Fruit fly (Drosophila melanogaster) whole organism, embryonic: ENCODE data around the gene CG17349.

ENCODE experiments used
- ATbp ChIP-seq: fragments of 200-800 bp; sonication (Bioruptor generic); optimal IDR thresholded peaks from 2 replicates; lab custom pipeline; 2017; ENCODE audit warnings: missing biosample characterization, mild to moderate bottlenecking, missing genetic modification characterization, missing genetic modification reagents
- Aef1 ChIP-seq: fragments of 200-800 bp; sonication (Bioruptor generic); IDR thresholded peaks from 3 replicates; pipeline ENCODE4 v1.3.6; 2022; ENCODE audit warnings: missing biosample characterization, missing genetic modification characterization
- BEAF-32 ChIP-seq: fragments of 200-800 bp; sonication (Bioruptor generic); optimal IDR thresholded peaks from 3 replicates; lab custom pipeline; 2017; ENCODE audit warnings: missing biosample characterization, missing genetic modification characterization, mild to moderate bottlenecking, moderate library complexity, missing genetic modification reagents
- CG13775 ChIP-seq: fragments of 200-800 bp; sonication (Bioruptor generic); optimal IDR thresholded peaks from 3 replicates; lab custom pipeline; 2017; ENCODE audit warnings: missing biosample characterization, mild to moderate bottlenecking, missing genetic modification characterization
- CG15514 ChIP-seq: fragments of 200-800 bp; sonication (Bioruptor generic); optimal IDR thresholded peaks from 3 replicates; lab custom pipeline; 2017; ENCODE audit warnings: missing biosample characterization, missing genetic modification characterization, mild to moderate bottlenecking, moderate library complexity, missing genetic modification reagents
- CG2199 ChIP-seq: fragments of 200-800 bp; sonication (Bioruptor generic); IDR thresholded peaks from 3 replicates; pipeline ENCODE4 v1.3.6; 2022; ENCODE audit warnings: missing biosample characterization, missing genetic modification characterization
- CG2712 ChIP-seq: fragments of 200-800 bp; optimal IDR thresholded peaks from 3 replicates; lab custom pipeline; 2019; ENCODE audit warnings: missing biosample characterization, mild to moderate bottlenecking, missing genetic modification characterization, moderate library complexity
- CG31441 ChIP-seq: fragments of 200-800 bp; sonication (Bioruptor generic); IDR thresholded peaks from 2 replicates; pipeline ENCODE4 v1.3.6; 2022; ENCODE audit warnings: missing biosample characterization, missing genetic modification characterization
- CG3407 ChIP-seq: fragments of 200-800 bp; sonication (Bioruptor generic); optimal IDR thresholded peaks from 2 replicates; lab custom pipeline; 2018; ENCODE audit warnings: missing biosample characterization, mild to moderate bottlenecking, missing genetic modification characterization
- CG34376 ChIP-seq: fragments of 200-800 bp; sonication (Bioruptor generic); optimal IDR thresholded peaks from 2 replicates; lab custom pipeline; 2018; ENCODE audit warnings: missing biosample characterization, mild to moderate bottlenecking, missing genetic modification characterization
- CG4617 ChIP-seq: fragments of 200-800 bp; sonication (Bioruptor generic); optimal IDR thresholded peaks from 3 replicates; lab custom pipeline; 2016; ENCODE audit warnings: missing biosample characterization, missing genetic modification characterization, borderline replicate concordance
- CG5953 ChIP-seq: fragments of 200-800 bp; sonication (Bioruptor generic); IDR thresholded peaks from 2 replicates; pipeline ENCODE4 v1.3.6; 2022; ENCODE audit warnings: missing biosample characterization, missing genetic modification characterization
- CG6791 ChIP-seq: fragments of 200-800 bp; sonication (Bioruptor generic); IDR thresholded peaks from 3 replicates; pipeline ENCODE4 v1.3.6; 2022; ENCODE audit warnings: missing biosample characterization, missing genetic modification characterization; ENCODE audit not compliant: partially characterized antibody
- CG8281 ChIP-seq: fragments of 200-800 bp; sonication (Bioruptor generic); optimal IDR thresholded peaks from 2 replicates; lab custom pipeline; 2018; ENCODE audit warnings: missing biosample characterization, mild to moderate bottlenecking, missing genetic modification characterization, moderate library complexity
- CG8290 ChIP-seq, 3 experiments: fragments of 200-800 bp; sonication (Bioruptor generic); optimal IDR thresholded peaks; 2 replicates each; lab custom pipeline; 2016 to 2019; ENCODE audit warnings: missing biosample characterization in 3 of 3, missing genetic modification characterization in 3 of 3, mild to moderate bottlenecking in 2 of 3, moderate library complexity in 1 of 3
- CTCF ChIP-seq: fragments of 200-800 bp; sonication (Bioruptor generic); optimal IDR thresholded peaks from 2 replicates; lab custom pipeline; 2017; ENCODE audit warnings: missing biosample characterization, mild to moderate bottlenecking, missing genetic modification characterization, moderate library complexity
- CkIIα-i1 ChIP-seq: fragments of 200-800 bp; sonication (Bioruptor generic); IDR thresholded peaks from 2 replicates; pipeline ENCODE4 v1.3.6; 2022; ENCODE audit warnings: missing biosample characterization, missing genetic modification characterization
- D ChIP-seq, 2 experiments: fragments of 200-800 bp in 1 of 2; fragments of >200 bp in 1 of 2; sonication (Bioruptor generic) in 1 of 2; optimal IDR thresholded peaks; 2 replicates in 1 of 2; 3 replicates in 1 of 2; lab custom pipeline; 2017; ENCODE audit warnings: mild to moderate bottlenecking in 1 of 2, missing biosample characterization in 1 of 2, missing genetic modification characterization in 1 of 2, missing genetic modification reagents in 1 of 2
- Ets65A ChIP-seq: fragments of 200-800 bp; sonication (Bioruptor generic); peaks from one replicate; lab custom pipeline; 2016; ENCODE audit warnings: missing biosample characterization, missing genetic modification characterization
- Ets97D ChIP-seq: fragments of 200-800 bp; sonication (Bioruptor generic); optimal IDR thresholded peaks from 3 replicates; lab custom pipeline; 2016; ENCODE audit warnings: missing biosample characterization, missing genetic modification characterization
- Fer2 ChIP-seq: fragments of 200-800 bp; sonication (Bioruptor generic); optimal IDR thresholded peaks from 2 replicates; lab custom pipeline; 2018; ENCODE audit warnings: missing biosample characterization, mild to moderate bottlenecking, missing genetic modification characterization, moderate library complexity
- Hr3 ChIP-seq: fragments of 200-800 bp; sonication (Bioruptor generic); optimal IDR thresholded peaks from 3 replicates; lab custom pipeline; 2016; ENCODE audit warnings: missing biosample characterization, missing genetic modification characterization
- MBD-R2 ChIP-seq: fragments of 200-800 bp; sonication (Bioruptor generic); IDR thresholded peaks from 2 replicates; pipeline ENCODE4 v1.3.6; 2022; ENCODE audit warnings: missing biosample characterization, missing genetic modification characterization
- Med ChIP-seq: fragments of 200-800 bp; sonication (Bioruptor generic); peaks from one replicate; lab custom pipeline; 2016; ENCODE audit warnings: missing biosample characterization, missing genetic modification characterization, mild to moderate bottlenecking, inconsistent platforms, moderate library complexity
- Meics ChIP-seq: fragments of 200-800 bp; sonication (Bioruptor generic); optimal IDR thresholded peaks from 2 replicates; lab custom pipeline; 2017; ENCODE audit warnings: missing biosample characterization, mild to moderate bottlenecking, missing genetic modification characterization
- NC2α ChIP-seq: fragments of 200-800 bp; sonication (Bioruptor generic); optimal IDR thresholded peaks from 2 replicates; lab custom pipeline; 2016; ENCODE audit warnings: missing biosample characterization, missing genetic modification characterization
- Opbp ChIP-seq: fragments of 200-800 bp; sonication (Bioruptor generic); IDR thresholded peaks from 3 replicates; pipeline ENCODE4 v1.3.6; 2022; ENCODE audit warnings: missing biosample characterization, missing genetic modification characterization; ENCODE audit not compliant: partially characterized antibody
- Pdp1 ChIP-seq, 2 experiments: fragments of 200-800 bp; sonication (Bioruptor generic); optimal IDR thresholded peaks; 3 replicates each; lab custom pipeline; 2016; ENCODE audit warnings: missing biosample characterization in 2 of 2, missing genetic modification characterization in 2 of 2, mild to moderate bottlenecking in 1 of 2, moderate library complexity in 1 of 2
- Rx ChIP-seq: fragments of 200-800 bp; sonication (Bioruptor generic); IDR thresholded peaks from 2 replicates; pipeline ENCODE4 v1.3.6; 2022; ENCODE audit warnings: missing biosample characterization, missing genetic modification characterization
- ab ChIP-seq: fragments of 200-800 bp; sonication (Bioruptor generic); optimal IDR thresholded peaks from 2 replicates; lab custom pipeline; 2016; ENCODE audit warnings: missing biosample characterization, missing genetic modification characterization
- amos ChIP-seq: fragments of 200-800 bp; sonication (Bioruptor generic); IDR thresholded peaks from 2 replicates; pipeline ENCODE4 v1.3.6; 2022; ENCODE audit warnings: missing biosample characterization, missing genetic modification characterization; ENCODE audit not compliant: partially characterized antibody
- aop ChIP-seq: fragments of 200-800 bp; sonication (Bioruptor generic); IDR thresholded peaks from 2 replicates; pipeline ENCODE4 v1.3.6; 2022; ENCODE audit warnings: missing biosample characterization, missing genetic modification characterization
- ash1 ChIP-seq: fragments of 200-800 bp; sonication (Bioruptor generic); optimal IDR thresholded peaks from 2 replicates; lab custom pipeline; 2018; ENCODE audit warnings: missing biosample characterization, mild to moderate bottlenecking, missing genetic modification characterization
- grau ChIP-seq: fragments of 200-800 bp; optimal IDR thresholded peaks from 3 replicates; lab custom pipeline; 2019; ENCODE audit warnings: missing biosample characterization, mild to moderate bottlenecking, missing genetic modification characterization, moderate library complexity
- gro ChIP-seq: fragments of 200-800 bp; sonication (Bioruptor generic); optimal IDR thresholded peaks from 2 replicates; lab custom pipeline; 2016; ENCODE audit warnings: missing biosample characterization, missing genetic modification characterization
- gsb ChIP-seq: fragments of 200-800 bp; sonication (Bioruptor generic); IDR thresholded peaks from 2 replicates; pipeline ENCODE4 v1.3.6; 2022; ENCODE audit warnings: missing biosample characterization, missing genetic modification characterization
- gt ChIP-seq: fragments of 200-800 bp; sonication (Bioruptor generic); IDR thresholded peaks from 2 replicates; pipeline ENCODE4 v1.3.6; 2022; ENCODE audit warnings: missing biosample characterization, missing genetic modification characterization
- ham ChIP-seq: fragments of 200-800 bp; sonication (Bioruptor generic); IDR thresholded peaks from 2 replicates; pipeline ENCODE4 v1.3.6; 2022; ENCODE audit warnings: missing biosample characterization, missing genetic modification characterization
- kay ChIP-seq: fragments of 200-800 bp; sonication (Bioruptor generic); optimal IDR thresholded peaks from 2 replicates; lab custom pipeline; 2016; ENCODE audit warnings: missing biosample characterization, missing genetic modification characterization
- mld ChIP-seq: fragments of 200-800 bp; sonication (Bioruptor generic); IDR thresholded peaks from 3 replicates; pipeline ENCODE4 v1.3.6; 2022; ENCODE audit warnings: missing biosample characterization, missing genetic modification characterization; ENCODE audit not compliant: partially characterized antibody
- nerfin-2 ChIP-seq: fragments of 200-800 bp; sonication (Bioruptor generic); IDR thresholded peaks from 2 replicates; pipeline ENCODE4 v1.3.6; 2022; ENCODE audit warnings: missing biosample characterization, missing genetic modification characterization; ENCODE audit not compliant: partially characterized antibody
- oc ChIP-seq: fragments of 200-800 bp; sonication (Bioruptor generic); optimal IDR thresholded peaks from 2 replicates; lab custom pipeline; 2018; ENCODE audit warnings: missing biosample characterization, mild to moderate bottlenecking, missing genetic modification characterization, moderate library complexity
- otp ChIP-seq: fragments of 200-800 bp; sonication (Bioruptor generic); IDR thresholded peaks from 3 replicates; pipeline ENCODE4, ENCODE4 v1.3.6; 2022; ENCODE audit warnings: missing biosample characterization, missing genetic modification characterization
- pan ChIP-seq, 4 experiments: fragments of >200 bp in 3 of 4; fragments of 200-800 bp in 1 of 4; sonication (Bioruptor generic) in 1 of 4; optimal IDR thresholded peaks in 3 of 4; IDR thresholded peaks in 1 of 4; 2 replicates each; pipeline versions ENCODE4 v1.3.6 to Lab custom; 2017 to 2022; ENCODE audit warnings: missing biosample characterization in 2 of 4, missing genetic modification characterization in 2 of 4, mixed read lengths in 1 of 4
- pb ChIP-seq: fragments of 200-800 bp; sonication (Bioruptor generic); optimal IDR thresholded peaks from 3 replicates; lab custom pipeline; 2016; ENCODE audit warnings: missing biosample characterization, missing genetic modification characterization
- psq ChIP-seq: fragments of 200-800 bp; sonication (Bioruptor generic); optimal IDR thresholded peaks from 2 replicates; lab custom pipeline; 2017; ENCODE audit warnings: missing biosample characterization, missing genetic modification characterization
- ranshi ChIP-seq: fragments of 200-800 bp; sonication (Bioruptor generic); IDR thresholded peaks from 2 replicates; pipeline ENCODE4 v1.3.6; 2022; ENCODE audit warnings: missing biosample characterization, missing genetic modification characterization
- sens ChIP-seq: fragments of 200-800 bp; sonication (Bioruptor generic); peaks from one replicate; lab custom pipeline; 2016; ENCODE audit warnings: missing biosample characterization, missing genetic modification characterization
- slbo ChIP-seq: fragments of 200-800 bp; sonication (Bioruptor generic); IDR thresholded peaks from 2 replicates; pipeline ENCODE4 v1.3.6; 2022; ENCODE audit warnings: missing biosample characterization, missing genetic modification characterization
- tio ChIP-seq: fragments of 200-800 bp; sonication (Bioruptor generic); optimal IDR thresholded peaks from 2 replicates; lab custom pipeline; 2017; ENCODE audit warnings: missing biosample characterization, missing genetic modification characterization, inconsistent platforms
- vvl ChIP-seq: fragments of 200-800 bp; sonication (Bioruptor generic); IDR thresholded peaks from 2 replicates; pipeline ENCODE4 v1.3.6; 2022; ENCODE audit warnings: missing biosample characterization, missing genetic modification characterization

The CG17349 gene

dm6 chr2L:19378620-19379019, 8.4 kb downstream of the CG17349 start:
- TF ChIP-seq psq (GFP tag; lab: Kevin White, UChicago), result no peak
- TF ChIP-seq CG8281 (tag; lab: Kevin White, UChicago), result no peak
- no peak for TF ChIP-seq Fer2 (tag; lab: Kevin White, UChicago)
- no peak for TF ChIP-seq slbo (GFP tag; lab: Robert Waterston, UW)
- no peak for TF ChIP-seq Hr3 (GFP tag; lab: Kevin White, UChicago)
- TF ChIP-seq otp, result no peak
- no peak for TF ChIP-seq tio (GFP tag; lab: Kevin White, UChicago)
- TF ChIP-seq D (optimal IDR thresholded peaks at IDR 0.05; lab: Kevin White, UChicago), result no peak
- TF ChIP-seq D (GFP tag; optimal IDR thresholded peaks at IDR 0.05; lab: Kevin White, UChicago), result no peak
- no peak for TF ChIP-seq CG3407
- no peak for TF ChIP-seq ab (GFP tag; lab: Kevin White, UChicago)
- peak; percentile 26; the same call in 1 of the 3 replicates for TF ChIP-seq Opbp
- TF ChIP-seq Aef1 (GFP tag; lab: Robert Waterston, UW), result no peak
- TF ChIP-seq Med, result peak; percentile 26
- no peak for TF ChIP-seq grau
- peak; percentile 55 for TF ChIP-seq CTCF
- TF ChIP-seq CG2199, result 0 out of 3 replicates have a peak, but pooled peaks have one; percentile 56
- peak in 1 of 2 experiments; percentile 81 for TF ChIP-seq Pdp1 (GFP tag; optimal IDR thresholded peaks at IDR 0.05; lab: Kevin White, UChicago)
- TF ChIP-seq Meics, result no peak
- TF ChIP-seq kay (GFP tag; lab: Kevin White, UChicago), result no peak
- no peak for TF ChIP-seq CG2712 (tag; lab: Kevin White, UChicago)
- no peak for TF ChIP-seq nerfin-2 (GFP tag; lab: Robert Waterston, UW)
- TF ChIP-seq NC2α (GFP tag; lab: Kevin White, UChicago), result no peak
- TF ChIP-seq CG13775 (GFP tag; lab: Kevin White, UChicago), result no peak
- TF ChIP-seq gt (GFP tag; lab: Robert Waterston, UW), result no peak
- no peak for TF ChIP-seq mld
- no peak for TF ChIP-seq gro (GFP tag; lab: Kevin White, UChicago)
- TF ChIP-seq MBD-R2 (GFP tag; lab: Robert Waterston, UW), result no peak
- no peak for TF ChIP-seq BEAF-32 (GFP tag; lab: Kevin White, UChicago)
- TF ChIP-seq CG4617 (GFP tag; lab: Kevin White, UChicago), result no peak
- TF ChIP-seq ham (GFP tag; lab: Robert Waterston, UW), result no peak
- no peak for TF ChIP-seq ash1 (GFP tag; lab: Kevin White, UChicago)
- no peak for TF ChIP-seq CG31441
- no peak for TF ChIP-seq CkIIα-i1 (GFP tag; lab: Robert Waterston, UW)
- peak; percentile 58 for TF ChIP-seq sens (GFP tag; lab: Kevin White, UChicago)
- TF ChIP-seq CG6791 (GFP tag; lab: Robert Waterston, UW), result no peak
- TF ChIP-seq pb (GFP tag; lab: Kevin White, UChicago), result no peak
- no peak for TF ChIP-seq ATbp
- no peak for TF ChIP-seq Ets97D (GFP tag; lab: Kevin White, UChicago)
- TF ChIP-seq oc (tag; lab: Kevin White, UChicago), result no peak
- TF ChIP-seq CG15514, result no peak
- TF ChIP-seq aop (GFP tag; lab: Robert Waterston, UW), result no peak
- no peak for TF ChIP-seq pan (optimal IDR thresholded peaks at IDR 0.05; lab: Kevin White, UChicago)
- TF ChIP-seq pan (GFP tag; optimal IDR thresholded peaks at IDR 0.05 in 1 of 2, IDR thresholded peaks at IDR 0.05 in 1 of 2), result no peak
- no peak for TF ChIP-seq amos (GFP tag; lab: Robert Waterston, UW)
- TF ChIP-seq CG34376 (GFP tag; lab: Kevin White, UChicago), result no peak
- no peak for TF ChIP-seq ranshi
- no peak for TF ChIP-seq CG5953 (GFP tag; lab: Robert Waterston, UW)
- TF ChIP-seq Rx, result no peak
- no peak for TF ChIP-seq gsb (GFP tag; lab: Robert Waterston, UW)
- no peak for TF ChIP-seq CG8290 (GFP tag; optimal IDR thresholded peaks at IDR 0.05; lab: Kevin White, UChicago)
- TF ChIP-seq CG8290 (tag; optimal IDR thresholded peaks at IDR 0.05; lab: Kevin White, UChicago), result peak in 1 of 2 experiments; percentile 15
- TF ChIP-seq vvl (GFP tag; lab: Robert Waterston, UW), result no peak
- peak; percentile 83 for TF ChIP-seq Ets65A (GFP tag; lab: Kevin White, UChicago)
